Worm (Caenorhabditis elegans): ENCODE data around the gene pitr-2.

Gene pitr-2

ce11 chrV:9128562-9128961 lies 9.0 kb downstream of the pitr-2 start:
- TF ChIP-seq mdl-1 (tag; optimal IDR thresholded peaks at IDR 0.05) (peak; percentile 88 to 89), lin-11 (tag; optimal IDR thresholded peaks at IDR 0.05) (peak; percentile 40), lin-13 (GFP tag; optimal IDR thresholded peaks at IDR 0.05) (peak; percentile 45), unc-55 (GFP tag; optimal IDR thresholded peaks at IDR 0.05) (peak; percentile 75), C34F6.9 (tag; optimal IDR thresholded peaks at IDR 0.05) (peak; percentile 87), nhr-21 (tag; optimal IDR thresholded peaks at IDR 0.05) (peak; percentile 75), unc-62 (GFP tag; optimal IDR thresholded peaks at IDR 0.05) (no peak), skn-1 (tag; optimal IDR thresholded peaks at IDR 0.05) (no peak), crh-2 (tag; optimal IDR thresholded peaks at IDR 0.05) (peak; percentile 66), sma-9 (GFP tag; optimal IDR thresholded peaks at IDR 0.05) (peak; percentile 73), sma-9 (tag; optimal IDR thresholded peaks at IDR 0.05) (no peak), zag-1 (tag; optimal IDR thresholded peaks at IDR 0.05) (peak; percentile 56), ZK546.5 (tag; optimal IDR thresholded peaks at IDR 0.05) (no peak), lsy-2 (tag; optimal IDR thresholded peaks at IDR 0.05) (peak in 1 of 2 experiments; percentile 76), lin-39 (tag; optimal IDR thresholded peaks at IDR 0.05) (no peak), nhr-6 (tag; optimal IDR thresholded peaks at IDR 0.05) (peak; percentile 34), nhr-129 (tag; optimal IDR thresholded peaks at IDR 0.05) (peak; percentile 62)

ce11 chrV:9127773-9128172 lies 9.7 kb downstream of the pitr-2 start, which contains the start of gene F21C10.3:
F21C10.3 (plus strand) TSS chrV:9128073.
- no peak for TF ChIP-seq lin-11 (tag; optimal IDR thresholded peaks at IDR 0.05)
- TF ChIP-seq crh-2 (tag; optimal IDR thresholded peaks at IDR 0.05): no peak
- TF ChIP-seq mab-5 (tag; optimal IDR thresholded peaks at IDR 0.05): no peak
- no peak for TF ChIP-seq gmeb-1 (tag; optimal IDR thresholded peaks at IDR 0.05)
- no peak for TF ChIP-seq dmd-4 (tag; optimal IDR thresholded peaks at IDR 0.05)
- no peak for TF ChIP-seq sma-3 (GFP tag; optimal IDR thresholded peaks at IDR 0.05)
- TF ChIP-seq C34F6.9 (tag; optimal IDR thresholded peaks at IDR 0.05): no peak
- no peak for TF ChIP-seq zag-1 (tag; optimal IDR thresholded peaks at IDR 0.05)
- TF ChIP-seq alr-1 (tag; optimal IDR thresholded peaks at IDR 0.05): no peak
- no peak for TF ChIP-seq Y55F3AM.14 (GFP tag; optimal IDR thresholded peaks at IDR 0.05)
- no peak for TF ChIP-seq egl-27 (tag; optimal IDR thresholded peaks at IDR 0.05)
- no peak for TF ChIP-seq sma-9 (GFP tag; optimal IDR thresholded peaks at IDR 0.05)
- TF ChIP-seq sma-9 (tag; optimal IDR thresholded peaks at IDR 0.05): no peak
- TF ChIP-seq ceh-16 (tag; optimal IDR thresholded peaks at IDR 0.05): no peak

- no peak for TF ChIP-seq F13H6.1 (tag; optimal IDR thresholded peaks at IDR 0.05)
- TF ChIP-seq fos-1 (tag; optimal IDR thresholded peaks at IDR 0.05): no peak
- no peak for TF ChIP-seq nhr-10 (tag; optimal IDR thresholded peaks at IDR 0.05)
- TF ChIP-seq skn-1 (tag; optimal IDR thresholded peaks at IDR 0.05): no peak
- no peak for TF ChIP-seq unc-62 (GFP tag; optimal IDR thresholded peaks at IDR 0.05)
- TF ChIP-seq unc-55 (GFP tag; optimal IDR thresholded peaks at IDR 0.05): no peak
- no peak for TF ChIP-seq alr-1 (tag; optimal IDR thresholded peaks at IDR 0.05)
- TF ChIP-seq nhr-77 (tag; optimal IDR thresholded peaks at IDR 0.05): no peak
- no peak for TF ChIP-seq nhr-129 (tag; optimal IDR thresholded peaks at IDR 0.05)
Observed at ce11 chrV:9126316-9126715, 11.2 kb downstream of the pitr-2 start, which contains the start of gene F21C10.4. F21C10.4 (plus strand) TSS chrV:9126616.

- TF ChIP-seq peb-1 (tag; optimal IDR thresholded peaks at IDR 0.05) (no peak), mdl-1 (tag; optimal IDR thresholded peaks at IDR 0.05) (no peak), nhr-6 (tag; optimal IDR thresholded peaks at IDR 0.05) (no peak)
Observed at ce11 chrV:9125345-9125744, 12.2 kb downstream of the pitr-2 start, which contains the start of gene F21C10.5. F21C10.5 (plus strand) TSS chrV:9125645.

ce11 chrV:9124180-9124579 lies 13.3 kb downstream of the pitr-2 start, which contains the start of gene F21C10.6:
F21C10.6 (plus strand) TSS chrV:9124480.
- TF ChIP-seq ztf-4 (tag; optimal IDR thresholded peaks at IDR 0.05) (no peak), lsy-2 (tag; optimal IDR thresholded peaks at IDR 0.05) (no peak), blmp-1 (tag; optimal IDR thresholded peaks at IDR 0.05; ENCODE audit: insufficient read depth) (no peak), sma-3 (GFP tag; optimal IDR thresholded peaks at IDR 0.05) (no peak), nhr-129 (tag; optimal IDR thresholded peaks at IDR 0.05) (no peak), sem-4 (tag; optimal IDR thresholded peaks at IDR 0.05) (no peak), nhr-77 (tag; optimal IDR thresholded peaks at IDR 0.05) (no peak)

Measured in whole organism, L2 larva.